Fruit fly (Drosophila melanogaster): ENCODE measurements around the gene Tbc1d22.

Tbc1d22 gene

DNA sequence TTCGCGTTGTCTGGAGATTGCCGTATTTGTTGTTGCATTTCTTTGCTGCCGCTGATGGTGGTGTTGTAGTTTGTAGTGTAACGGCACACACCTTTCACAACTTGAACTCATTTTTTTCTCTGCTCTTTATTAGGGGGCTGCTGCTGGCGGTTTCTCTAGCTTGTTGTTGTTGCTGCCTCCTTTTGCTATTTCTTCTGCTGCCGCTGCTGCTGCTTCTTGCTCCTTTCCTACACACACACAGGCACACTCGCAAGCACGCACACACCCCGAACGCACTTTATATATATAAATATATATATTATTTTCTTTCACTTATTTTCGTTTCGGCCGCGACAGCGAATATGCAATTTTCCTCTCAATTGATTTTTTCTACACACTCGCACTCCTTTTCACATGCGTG lies 4.8 kb upstream of the Tbc1d22 start:
- no peak for TF ChIP-seq CG17801 (GFP tag; optimal IDR thresholded peaks at IDR 0.05; ENCODE audit: partially characterized antibody)

DNA sequence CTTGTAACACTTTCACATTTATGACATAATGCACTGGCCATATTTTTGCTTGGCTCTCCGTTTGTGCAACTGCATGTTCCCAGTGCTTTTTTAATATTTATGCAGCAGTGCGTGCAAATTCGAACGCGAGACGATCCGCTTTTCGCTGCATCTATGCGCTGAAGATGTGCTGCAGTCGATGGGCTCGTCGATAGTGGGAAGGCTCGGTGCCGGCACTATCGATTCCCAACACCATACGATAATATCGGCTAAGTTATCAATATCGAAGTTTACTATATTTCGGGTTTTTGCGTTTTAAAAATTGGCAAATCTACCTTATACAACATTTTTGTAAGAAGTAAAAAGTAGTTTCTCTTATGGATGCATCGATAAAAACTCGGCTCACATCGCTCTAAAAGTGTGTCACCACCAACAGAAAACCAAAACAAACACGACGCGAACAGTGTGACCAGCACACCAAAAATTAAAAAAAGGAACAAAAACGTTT lies 4.3 kb upstream of the Tbc1d22 start, which contains the start of gene RhoGAP93B:
TSS of gene RhoGAP93B (minus strand) at position 197 of the 487 bp plus-strand sequence.
- TF ChIP-seq CG17801 (GFP tag; optimal IDR thresholded peaks at IDR 0.05; ENCODE audit: partially characterized antibody): peak; percentile 95

DNA sequence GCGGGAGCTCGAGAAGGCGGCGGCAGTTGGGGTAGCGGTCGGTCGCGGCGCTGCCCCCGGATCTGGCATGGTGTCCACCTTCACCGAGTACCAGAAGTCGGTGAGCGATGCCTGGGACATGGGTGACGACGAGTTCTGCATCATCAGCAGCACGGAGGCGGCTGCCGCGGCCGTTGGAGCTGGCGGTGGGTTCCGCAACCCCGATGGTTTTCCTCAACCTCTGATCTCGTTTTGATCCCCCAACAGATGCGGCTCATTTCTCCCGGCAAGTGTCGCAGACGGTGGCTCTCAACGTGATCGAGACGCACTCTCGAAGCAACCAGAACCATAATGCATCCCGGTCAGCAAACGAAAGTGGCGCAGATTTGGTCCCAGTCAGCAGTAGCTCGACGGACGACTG lies 478 bp downstream of the Tbc1d22 start:
- no peak for TF ChIP-seq CG17801 (GFP tag; optimal IDR thresholded peaks at IDR 0.05; ENCODE audit: partially characterized antibody)

DNA sequence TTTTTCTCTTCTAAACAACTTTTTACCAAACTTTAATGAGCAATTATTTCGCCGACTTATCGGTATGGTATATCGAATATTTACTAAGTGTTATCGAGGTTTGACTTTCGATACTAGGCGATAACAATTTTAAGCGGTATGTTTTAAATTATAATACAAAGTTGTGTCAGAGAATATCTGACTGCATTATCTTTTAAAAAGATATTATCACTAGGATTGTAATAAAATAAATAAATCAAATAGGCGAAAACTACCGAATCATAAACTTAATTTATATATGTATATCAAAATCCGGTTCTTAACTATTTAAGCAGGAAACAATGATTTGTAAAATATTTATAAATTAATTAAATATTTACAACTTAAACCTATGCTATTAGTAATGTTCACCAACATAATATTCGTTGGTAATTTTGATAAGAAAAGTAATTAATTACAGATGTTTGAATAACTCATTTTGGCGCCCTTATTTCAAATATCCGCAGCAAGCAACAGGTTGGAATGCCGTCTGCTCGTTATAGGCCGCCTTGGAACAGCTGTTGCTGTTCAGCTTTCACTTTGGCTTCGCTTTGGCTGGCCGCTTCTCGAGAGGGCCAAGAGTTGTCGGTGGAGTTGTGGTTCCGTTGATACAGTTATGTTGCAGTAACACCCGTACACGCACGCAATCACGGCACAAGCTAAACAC lies 6.0 kb downstream of the Tbc1d22 start, which contains the start of the genes Sec15 and rtet:
TSS of gene Sec15 (minus strand) at position 66 of the 685 bp plus-strand sequence.
TSS of gene rtet (plus strand) at position 540 of the 685 bp plus-strand sequence.
- TF ChIP-seq CG17801 (GFP tag; optimal IDR thresholded peaks at IDR 0.05; ENCODE audit: partially characterized antibody): peak; percentile 73

DNA sequence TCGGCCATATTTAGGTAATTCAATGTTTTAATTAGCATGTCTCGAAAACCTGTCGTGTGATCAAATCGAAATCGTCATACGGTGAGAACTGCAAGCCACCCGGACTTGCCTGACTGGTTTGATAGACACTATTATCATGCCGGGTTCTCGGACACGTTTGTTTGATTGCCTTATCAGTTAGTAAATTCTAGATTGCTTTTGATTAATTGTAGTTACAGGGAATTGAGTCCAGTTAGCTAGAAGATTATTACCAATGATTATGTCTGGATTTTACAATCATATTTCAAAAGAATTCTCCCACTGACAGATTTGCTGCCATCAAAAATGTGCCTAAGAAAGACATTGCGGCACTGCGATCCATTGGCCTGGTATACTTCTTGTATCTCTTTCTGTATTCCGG lies 7.7 kb downstream of the Tbc1d22 start:
- TF ChIP-seq CG17801 (GFP tag; optimal IDR thresholded peaks at IDR 0.05; ENCODE audit: partially characterized antibody): no peak

DNA sequence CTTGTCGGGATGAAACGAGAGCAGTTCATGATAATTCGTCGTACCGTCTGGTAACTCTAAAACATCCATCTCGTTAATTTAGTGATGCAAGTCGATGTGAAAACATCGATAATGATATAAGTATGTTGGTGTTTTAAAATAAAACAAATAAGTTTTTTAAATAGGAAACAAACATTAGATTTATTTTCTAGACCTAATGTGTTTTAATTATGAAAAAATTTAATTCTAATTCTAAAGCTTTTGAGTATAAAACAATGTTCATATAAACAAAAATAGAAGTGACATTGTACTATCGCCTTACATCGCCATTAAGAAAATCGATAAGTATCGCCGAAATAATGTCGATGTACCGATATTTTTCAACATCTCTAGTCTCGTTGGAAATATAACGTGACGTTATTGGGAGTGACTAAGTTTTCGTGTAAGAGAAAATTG lies 9.1 kb downstream of the Tbc1d22 start, which contains the start of gene Rab11:
TSS of gene Rab11 (plus strand) at position 363 of the 435 bp plus-strand sequence.
- peak; percentile 76 for TF ChIP-seq CG17801 (GFP tag; optimal IDR thresholded peaks at IDR 0.05; ENCODE audit: partially characterized antibody)

DNA sequence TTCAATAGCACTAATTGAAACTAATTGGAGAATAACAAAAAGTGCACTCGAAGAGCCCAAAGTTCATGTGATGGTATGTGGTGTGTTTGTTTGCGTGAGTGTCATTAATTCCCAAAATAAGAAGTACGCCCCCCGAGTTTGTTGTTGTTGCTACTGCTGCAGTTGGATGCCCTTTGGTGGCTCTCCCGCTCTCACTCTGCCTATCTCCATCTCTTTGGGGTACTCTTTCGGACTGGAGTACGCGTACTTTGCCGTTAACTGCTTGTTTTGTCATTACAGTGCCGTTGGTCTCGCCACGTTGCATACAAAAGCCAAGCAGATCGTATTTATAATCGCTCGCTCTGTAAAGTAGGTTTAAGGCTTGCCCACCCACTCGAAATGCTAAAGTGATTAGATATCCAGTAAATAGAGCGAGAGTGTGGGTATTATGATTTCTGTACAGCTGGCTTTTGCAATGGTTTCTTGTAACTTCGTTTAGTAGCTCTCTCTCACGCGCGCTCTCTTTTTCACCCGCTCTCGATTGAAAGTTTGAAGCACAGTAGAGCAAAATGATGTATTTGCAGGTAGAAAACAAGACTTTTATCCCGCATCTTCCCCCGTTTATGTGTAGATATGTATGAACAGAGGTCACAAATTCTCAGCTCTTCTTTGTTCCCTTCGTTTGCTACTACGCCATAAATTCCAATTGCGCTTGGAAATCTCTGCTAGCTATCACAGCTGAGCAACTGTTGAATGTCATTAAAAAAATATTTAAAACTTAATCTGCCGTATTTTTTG lies 10.2 kb downstream of the Tbc1d22 start:
- peak; percentile 45 for TF ChIP-seq CG17801 (GFP tag; optimal IDR thresholded peaks at IDR 0.05; ENCODE audit: partially characterized antibody)

DNA sequence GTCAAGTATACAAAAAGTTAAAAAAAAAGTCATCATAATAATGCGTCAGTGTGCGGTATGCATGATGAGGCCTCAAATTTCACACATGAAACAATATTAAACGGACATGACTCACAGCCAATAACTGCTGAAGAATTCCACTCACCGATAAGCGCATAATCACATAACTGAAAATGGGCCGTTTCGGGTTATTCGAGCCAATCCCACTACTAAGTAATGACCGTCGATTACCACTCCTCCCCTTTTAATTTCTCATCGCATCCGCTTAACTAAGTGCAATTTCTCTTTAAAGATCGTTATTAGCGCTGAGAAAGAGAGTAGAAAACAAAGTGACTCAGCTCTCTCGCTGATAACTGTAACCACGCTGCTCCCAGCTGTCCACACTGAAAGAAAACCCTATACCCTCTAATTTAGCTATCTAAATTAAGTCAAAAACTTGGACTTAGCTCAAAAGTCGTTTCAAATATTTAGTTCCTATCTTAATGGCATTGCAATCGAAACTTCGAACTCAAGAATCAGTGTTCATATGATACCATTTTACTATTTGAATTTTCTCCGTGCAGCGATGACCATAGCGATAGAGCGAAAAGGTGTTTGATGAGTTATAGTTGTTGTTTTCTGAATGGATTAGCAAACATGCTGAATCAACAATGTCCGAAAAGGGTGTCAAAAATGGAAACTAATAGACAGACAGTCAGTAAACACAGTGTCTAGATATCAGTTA lies 10.9 kb downstream of the Tbc1d22 start:
- TF ChIP-seq CG17801 (GFP tag; optimal IDR thresholded peaks at IDR 0.05; ENCODE audit: partially characterized antibody): peak; percentile 71

DNA sequence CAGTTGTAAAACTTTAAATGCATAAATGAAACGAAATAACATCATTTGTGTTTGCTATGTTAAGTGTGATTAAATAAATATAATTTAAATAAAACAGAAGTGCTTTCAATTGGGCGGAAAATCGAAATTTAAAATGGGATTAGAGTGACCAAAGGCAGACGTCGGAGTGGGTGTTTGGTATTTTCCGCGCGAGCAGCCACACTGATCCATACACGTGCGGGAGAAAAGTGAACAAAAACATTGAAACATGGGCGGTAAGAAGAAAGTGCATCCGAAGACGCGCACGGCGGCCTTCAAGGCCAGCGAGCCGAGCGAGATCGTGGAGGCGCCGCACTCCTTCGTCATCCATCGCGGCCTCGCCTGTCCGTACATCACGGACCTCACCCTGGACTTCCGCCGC lies 14.1 kb downstream of the Tbc1d22 start, which contains the start of gene ppan:
TSS of gene ppan (plus strand) at position 198 of the 400 bp plus-strand sequence.
- TF ChIP-seq CG17801 (GFP tag; optimal IDR thresholded peaks at IDR 0.05; ENCODE audit: partially characterized antibody): no peak

DNA sequence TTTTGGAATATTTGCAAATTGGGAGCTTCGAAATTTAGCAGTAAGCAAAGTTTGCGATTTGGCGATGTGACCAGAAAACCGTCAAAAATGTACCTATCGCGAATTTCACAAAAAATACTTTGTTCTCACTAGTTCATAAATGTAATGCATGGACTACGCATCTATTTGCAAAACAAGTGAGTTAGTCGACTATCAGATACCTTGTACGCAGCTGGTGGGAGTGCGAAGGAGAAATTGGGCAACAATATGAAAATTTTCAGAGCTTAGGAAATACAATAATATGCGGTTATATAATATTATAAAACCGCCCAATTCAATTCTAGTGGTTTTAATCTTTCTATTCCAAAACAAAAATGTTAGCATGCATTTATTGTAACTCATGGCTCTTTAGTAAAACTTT lies 16.8 kb downstream of the Tbc1d22 start, which contains the start of gene Bdbt:
TSS of gene Bdbt (minus strand) at position 73 of the 400 bp plus-strand sequence.
- TF ChIP-seq CG17801 (GFP tag; optimal IDR thresholded peaks at IDR 0.05; ENCODE audit: partially characterized antibody): peak; percentile 40

DNA sequence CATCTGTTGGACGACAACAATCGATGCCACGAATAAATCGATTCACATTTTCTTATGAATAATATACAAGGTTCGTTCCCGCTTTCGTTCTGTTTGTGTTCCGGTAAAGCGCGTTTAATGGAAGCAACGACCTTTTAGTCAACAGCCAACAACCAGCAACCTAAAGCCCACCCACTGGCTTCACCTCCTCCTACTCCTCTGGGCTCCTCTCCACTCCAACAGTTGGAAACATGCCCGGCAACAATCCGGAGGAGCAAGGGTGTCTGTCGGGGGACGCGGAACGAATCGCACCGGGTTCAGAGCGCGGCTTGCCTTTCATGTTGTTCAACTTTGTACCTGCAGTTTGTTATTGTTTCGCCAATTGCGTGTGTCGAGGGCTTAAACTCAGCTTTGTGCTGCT lies 22.2 kb downstream of the Tbc1d22 start:
- TF ChIP-seq CG17801 (GFP tag; optimal IDR thresholded peaks at IDR 0.05; ENCODE audit: partially characterized antibody): no peak

DNA sequence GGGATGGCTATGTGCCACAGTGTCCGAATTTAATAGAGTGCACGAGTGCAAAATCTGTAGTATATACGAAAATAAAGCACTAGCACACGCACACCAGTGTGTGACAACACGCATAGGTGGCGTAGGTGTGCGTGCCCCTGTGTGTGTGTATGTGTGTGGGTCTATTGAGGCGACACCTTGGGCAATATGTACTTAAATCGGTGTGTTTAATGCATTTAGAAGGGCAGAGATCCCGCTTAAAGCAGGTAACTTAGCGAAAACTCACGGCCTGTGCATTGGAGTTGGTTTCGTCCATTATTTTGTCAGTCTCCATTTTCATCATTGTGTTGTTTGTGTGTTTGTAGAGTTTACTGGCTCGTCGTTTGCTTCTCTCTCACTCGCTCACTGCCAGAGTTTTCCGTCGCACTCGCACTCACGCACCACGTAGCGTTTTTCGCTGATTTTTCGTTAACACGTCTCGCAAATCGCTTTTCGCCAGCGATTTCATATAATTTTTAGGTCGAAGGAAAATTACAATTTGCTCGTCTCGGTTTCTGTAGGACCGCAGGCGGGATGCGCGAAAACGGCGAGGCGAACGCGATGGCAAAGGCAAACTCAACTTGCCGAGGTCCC lies 24.8 kb downstream of the Tbc1d22 start:
- TF ChIP-seq CG17801 (GFP tag; optimal IDR thresholded peaks at IDR 0.05; ENCODE audit: partially characterized antibody): no peak

DNA sequence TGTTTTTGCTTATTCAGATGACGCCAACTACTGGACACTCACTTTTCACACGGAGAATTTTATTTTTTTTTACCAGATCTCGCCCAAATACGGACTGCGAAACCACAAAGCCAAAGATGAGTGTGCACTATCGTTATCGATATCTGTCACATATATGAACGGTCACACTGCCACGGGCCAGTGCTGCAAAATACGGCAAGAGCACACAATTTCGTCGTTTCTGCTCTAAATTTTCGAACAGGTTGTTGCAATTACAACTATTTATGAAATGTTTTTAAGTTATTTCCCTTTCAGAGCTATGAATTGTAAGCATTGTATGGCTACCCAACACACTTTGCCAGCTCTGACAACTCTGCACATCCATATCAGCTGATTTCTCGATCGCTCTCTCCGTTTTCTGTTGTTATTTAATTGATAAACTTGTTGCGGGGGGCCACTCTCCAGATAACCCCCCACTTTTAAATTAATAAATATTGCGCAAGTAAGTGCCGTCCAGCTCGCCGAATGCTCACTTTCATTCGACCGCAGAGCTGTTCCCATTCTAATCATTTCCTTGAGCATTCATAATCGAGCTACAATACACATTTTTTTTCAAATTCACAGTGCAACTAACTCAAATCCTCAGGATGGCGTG lies 25.5 kb downstream of the Tbc1d22 start, which contains the start of the genes slmb and CG5793:
TSS of gene slmb (minus strand) at position 134 of the 634 bp plus-strand sequence.
TSS of gene CG5793 (plus strand) at position 222 of the 634 bp plus-strand sequence.
- peak; percentile 60 for TF ChIP-seq CG17801 (GFP tag; optimal IDR thresholded peaks at IDR 0.05; ENCODE audit: partially characterized antibody)

DNA sequence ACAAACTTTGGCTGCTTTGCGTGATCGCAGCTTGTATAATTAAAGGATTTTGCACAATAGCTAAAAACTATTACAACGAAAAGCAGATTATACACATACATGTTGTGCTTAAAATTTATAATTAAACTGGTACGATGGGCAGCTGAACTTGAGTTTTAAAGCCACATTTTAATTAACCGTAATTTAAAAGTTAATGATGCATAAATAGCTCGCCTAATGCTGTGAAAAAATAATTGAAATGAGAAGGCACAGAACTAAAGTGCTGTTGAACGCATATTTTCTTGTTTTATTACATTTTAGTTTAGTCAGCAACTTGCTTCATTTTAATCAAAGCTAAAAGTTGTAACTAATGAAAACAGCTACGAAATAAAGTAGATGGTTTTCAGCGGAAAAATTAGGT lies 27.6 kb downstream of the Tbc1d22 start, which contains the start of gene Obp93a:
TSS of gene Obp93a (minus strand) at position 101 of the 400 bp plus-strand sequence.
- TF ChIP-seq CG17801 (GFP tag; optimal IDR thresholded peaks at IDR 0.05; ENCODE audit: partially characterized antibody): no peak
